Fruit fly (Drosophila melanogaster): ENCODE results near the gene CG5282.

Gene CG5282

dm6 chr3L:20460383-20460782, 34.5 kb upstream of the CG5282 start, which contains the start of gene mag:
Gene mag, plus strand, starts transcription at chr3L:20460683.
- no peak for TF ChIP-seq Usf (GFP tag; optimal IDR thresholded peaks at IDR 0.05)

DNA sequence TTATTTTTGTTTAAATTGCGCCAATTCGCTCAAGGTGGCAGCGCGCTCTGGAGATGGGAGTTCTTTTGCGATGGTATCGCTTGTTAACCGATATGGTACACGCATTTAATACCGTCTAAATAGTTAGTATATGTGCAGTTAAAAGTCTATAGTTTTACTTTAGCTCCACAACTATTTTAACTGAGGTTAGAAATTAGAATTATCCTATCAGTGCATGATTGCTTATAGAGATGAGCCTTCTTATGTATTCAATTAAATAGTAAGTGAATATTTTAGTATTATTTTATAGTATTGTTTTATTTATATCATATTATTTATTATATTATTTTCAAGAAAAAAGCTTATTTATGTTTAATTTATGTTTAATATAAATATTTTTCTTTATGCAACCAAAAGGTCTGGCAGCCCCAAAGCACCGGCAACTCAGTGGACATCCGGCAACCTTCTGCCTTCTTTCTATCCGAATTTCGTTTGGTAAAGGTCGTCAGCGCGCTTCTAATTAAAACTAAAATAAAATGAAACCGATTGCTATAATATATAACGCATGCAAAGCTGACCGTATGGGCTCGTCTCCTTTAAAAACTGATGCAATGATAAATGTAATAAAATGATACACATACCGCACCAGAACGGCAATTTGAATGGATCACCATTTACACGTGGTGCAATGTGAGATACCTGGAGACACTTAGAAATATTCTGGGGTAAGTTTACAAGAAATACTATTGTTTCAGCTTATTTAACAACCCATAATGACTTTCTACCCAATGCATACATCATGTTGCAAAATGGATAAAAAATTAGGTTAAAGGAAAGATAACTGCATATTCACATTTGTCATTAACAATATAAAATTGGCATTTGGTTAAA, 27.2 kb upstream of the CG5282 start, which contains the start of gene CG5199:
CG5199 (minus strand) TSS at position 52 of the 870 bp plus-strand sequence.
- TF ChIP-seq CG16813 (GFP tag; IDR thresholded peaks at IDR 0.05; ENCODE audit: partially characterized antibody) (peak; percentile 89), bowl (GFP tag; IDR thresholded peaks at IDR 0.05) (no peak), sens (GFP tag) (peak; percentile 81), yki (optimal IDR thresholded peaks at IDR 0.05) (no peak), prd (optimal IDR thresholded peaks at IDR 0.05) (no peak), prd (GFP tag; IDR thresholded peaks at IDR 0.05) (peak; percentile 85), Opbp (GFP tag; IDR thresholded peaks at IDR 0.05; ENCODE audit: partially characterized antibody) (peak; percentile 82), dmrt11E (tag; optimal IDR thresholded peaks at IDR 0.05) (peak; percentile 82), btn (GFP tag; optimal IDR thresholded peaks at IDR 0.05) (no peak), tup (GFP tag; optimal IDR thresholded peaks at IDR 0.05) (peak; percentile 7), Mad (GFP tag; optimal IDR thresholded peaks at IDR 0.05) (no peak), Bteb2 (GFP tag; optimal IDR thresholded peaks at IDR 0.05) (no peak), CHES-1-like (GFP tag; optimal IDR thresholded peaks at IDR 0.05) (peak; percentile 28), NfI (GFP tag; optimal IDR thresholded peaks at IDR 0.05) (peak; percentile 54), unc-4 (GFP tag; IDR thresholded peaks at IDR 0.05; ENCODE audit: partially characterized antibody) (peak; percentile 73), inv (GFP tag; IDR thresholded peaks at IDR 0.05; ENCODE audit: partially characterized antibody) (peak; percentile 84), CG5953 (GFP tag; IDR thresholded peaks at IDR 0.05) (no peak), E2f2 (GFP tag; IDR thresholded peaks at IDR 0.05) (peak; percentile 62), vvl (GFP tag; IDR thresholded peaks at IDR 0.05) (peak; percentile 65), Dip3 (GFP tag; optimal IDR thresholded peaks at IDR 0.05) (peak; percentile 24), tap (tag; optimal IDR thresholded peaks at IDR 0.05) (peak; percentile 45), cad (GFP tag; optimal IDR thresholded peaks at IDR 0.05) (no peak), cas (GFP tag; IDR thresholded peaks at IDR 0.05) (no peak), CG33557 (GFP tag; optimal IDR thresholded peaks at IDR 0.05) (peak; percentile 62), toy (GFP tag; IDR thresholded peaks at IDR 0.05) (no peak), Ets97D (GFP tag; optimal IDR thresholded peaks at IDR 0.05) (peak; percentile 40), CG3163 (GFP tag; optimal IDR thresholded peaks at IDR 0.05) (no peak), dmrt99B (tag; optimal IDR thresholded peaks at IDR 0.05) (peak; percentile 50), HLH4C (GFP tag; IDR thresholded peaks at IDR 0.05; ENCODE audit: partially characterized antibody) (peak; percentile 61; the same call in 1 of the 3 replicates), CG8944 (GFP tag; optimal IDR thresholded peaks at IDR 0.05) (peak; percentile 11), chif (GFP tag; optimal IDR thresholded peaks at IDR 0.05) (peak in 1 of 2 experiments; percentile 29), vfl (GFP tag; optimal IDR thresholded peaks at IDR 0.05) (no peak), CG4328 (GFP tag; optimal IDR thresholded peaks at IDR 0.05) (peak; percentile 54), CG2678 (tag; optimal IDR thresholded peaks at IDR 0.05) (peak; percentile 75), B-H2 (GFP tag; optimal IDR thresholded peaks at IDR 0.05) (peak; percentile 54), CG2712 (tag; optimal IDR thresholded peaks at IDR 0.05) (peak; percentile 85), ttk (GFP tag; IDR thresholded peaks at IDR 0.05) (peak; percentile 59; the same call in 1 of the 2 replicates), Taf1 (GFP tag; IDR thresholded peaks at IDR 0.05) (no peak), Six4 (GFP tag; optimal IDR thresholded peaks at IDR 0.05) (peak; percentile 43), lilli (GFP tag; optimal IDR thresholded peaks at IDR 0.05) (peak; percentile 10), CG2120 (GFP tag; optimal IDR thresholded peaks at IDR 0.05) (peak; percentile 62), CG14050 (GFP tag; IDR thresholded peaks at IDR 0.05) (no peak), caup (GFP tag; optimal IDR thresholded peaks at IDR 0.05; ENCODE audit: severe bottlenecking) (peak; percentile 63), Rx (GFP tag; IDR thresholded peaks at IDR 0.05) (peak; percentile 36; the same call in 1 of the 2 replicates), slbo (GFP tag; IDR thresholded peaks at IDR 0.05) (peak; percentile 63), salm (tag; optimal IDR thresholded peaks at IDR 0.05) (no peak), CG6654 (GFP tag; optimal IDR thresholded peaks at IDR 0.05) (peak; percentile 10)

All from whole organism, embryonic.